Worm (Caenorhabditis elegans) whole organism, midembryonic: ENCODE data around the gene try-9.

Experiments used
- T22C8.4 ChIP-seq: fragments of 200-800 bp; sonication (Bioruptor generic); IDR thresholded peaks from 2 replicates; pipeline ENCODE4 v1.3.6; 2022; ENCODE audit warnings: missing genetic modification characterization, missing compliant biosample characterization
- cog-1 ChIP-seq: sonication (generic microtip); optimal IDR thresholded peaks from 2 replicates; lab custom pipeline; 2016; ENCODE audit warnings: missing genetic modification characterization, missing compliant biosample characterization
- flt-1 ChIP-seq: fragments of 200-800 bp; sonication (Bioruptor generic); IDR thresholded peaks from 2 replicates; pipeline ENCODE4 v1.3.6; 2022; ENCODE audit warnings: missing genetic modification characterization, missing compliant biosample characterization
- klf-2 ChIP-seq: fragments of 200-800 bp; sonication (Bioruptor generic); conservative IDR thresholded peaks from 2 replicates; pipeline ENCODE4 v1.3.6; 2022; ENCODE audit warnings: missing genetic modification reagents, missing genetic modification characterization, missing compliant biosample characterization
- med-1 ChIP-seq: sonication (generic microtip); optimal IDR thresholded peaks from 2 replicates; lab custom pipeline; 2017; ENCODE audit warnings: missing genetic modification characterization, mild to moderate bottlenecking, missing compliant biosample characterization, antibody characterized with exemption, missing genetic modification reagents; ENCODE audit not compliant: insufficient read depth
- ref-1 ChIP-seq: fragments of 200-800 bp; sonication (Bioruptor generic); conservative IDR thresholded peaks from 2 replicates; pipeline ENCODE4 v1.3.6; 2022; ENCODE audit warnings: missing genetic modification reagents, missing genetic modification characterization, missing compliant biosample characterization
- tab-1 ChIP-seq: fragments of 200-800 bp; sonication (Bioruptor generic); IDR thresholded peaks from 2 replicates; pipeline ENCODE4 v1.3.6; 2022; ENCODE audit warnings: missing genetic modification characterization, missing compliant biosample characterization
- ztf-23 ChIP-seq: fragments of 200-800 bp; sonication (Bioruptor generic); IDR thresholded peaks from 2 replicates; pipeline ENCODE4 v1.3.6; 2022; ENCODE audit warnings: missing genetic modification reagents, missing genetic modification characterization, missing compliant biosample characterization
- ztf-29 ChIP-seq: fragments of 200-800 bp; sonication (Bioruptor generic); IDR thresholded peaks from 2 replicates; pipeline ENCODE4 v1.3.6; 2022; ENCODE audit warnings: missing genetic modification reagents, missing genetic modification characterization, missing compliant biosample characterization

Gene try-9

ce11 chrII:4339882-4340281, 28.1 kb upstream of the try-9 start, which contains the start of gene athp-2:
Gene athp-2 (plus strand): TSS chrII:4340182.
- TF ChIP-seq ztf-29 (GFP tag; lab: Robert Waterston, UW) (no peak), ztf-23 (GFP tag; lab: Robert Waterston, UW) (no peak), cog-1 (tag; lab: Kevin White, UChicago) (no peak), klf-2 (GFP tag; lab: Robert Waterston, UW) (no peak), med-1 (no peak), T22C8.4 (GFP tag; lab: Robert Waterston, UW) (no peak), ref-1 (GFP tag; lab: Robert Waterston, UW) (no peak), tab-1 (GFP tag; lab: Robert Waterston, UW) (no peak), flt-1 (GFP tag; lab: Robert Waterston, UW) (no peak)

- TF ChIP-seq cog-1 (tag; lab: Kevin White, UChicago), result no peak
- no peak for TF ChIP-seq flt-1 (GFP tag; lab: Robert Waterston, UW)
- TF ChIP-seq T22C8.4 (GFP tag; lab: Robert Waterston, UW), result no peak
- no peak for TF ChIP-seq ztf-29 (GFP tag; lab: Robert Waterston, UW)
- no peak for TF ChIP-seq ztf-23 (GFP tag; lab: Robert Waterston, UW)
Measured at ce11 chrII:4341484-4341883, 26.5 kb upstream of the try-9 start.

DNA sequence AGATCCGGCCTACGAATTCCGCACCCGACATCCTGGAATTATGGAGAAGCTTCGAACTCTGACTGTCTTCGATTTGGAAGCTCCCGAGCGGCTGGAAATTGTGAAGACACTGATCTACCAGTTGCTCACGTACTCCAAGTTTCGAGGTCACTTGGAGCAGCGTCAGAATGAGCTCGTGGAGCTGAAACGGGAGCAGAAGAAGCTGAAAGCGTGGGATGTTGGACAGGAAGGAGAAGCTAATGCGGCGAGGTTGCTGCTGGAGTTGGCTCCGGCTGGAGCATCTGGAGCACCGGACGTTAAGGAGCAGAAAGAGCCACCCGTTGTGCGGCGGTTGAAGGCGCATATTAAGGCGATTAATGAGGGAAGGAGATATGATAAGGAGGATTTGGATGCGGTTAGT, 23.7 kb upstream of the try-9 start:
- no peak for TF ChIP-seq ref-1 (GFP tag; lab: Robert Waterston, UW)

DNA sequence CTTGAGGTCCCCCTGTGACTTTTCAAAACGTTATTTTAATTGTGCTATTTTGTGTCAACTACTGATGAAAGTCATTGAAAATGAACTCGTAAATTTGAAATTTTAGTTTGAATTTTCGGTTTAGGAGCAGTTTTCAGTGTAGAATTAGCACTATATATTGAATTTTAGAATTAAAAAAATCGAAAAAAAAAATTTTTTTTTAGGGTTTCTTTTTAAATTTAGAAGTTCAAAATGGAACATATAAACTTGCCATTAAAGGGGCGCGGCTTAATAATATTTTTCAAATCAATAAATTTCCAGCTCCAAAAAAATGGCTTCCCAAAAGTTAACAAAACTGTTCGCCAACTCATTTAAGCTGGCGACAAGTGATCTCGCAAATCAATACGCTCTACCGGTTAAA, 17.1 kb upstream of the try-9 start, which contains the start of gene H20J04.9:
TSS of gene H20J04.9 (plus strand) at position 301 of the 400 bp plus-strand sequence.
- TF ChIP-seq med-1 (no peak), ztf-23 (GFP tag; lab: Robert Waterston, UW) (no peak), cog-1 (tag; lab: Kevin White, UChicago) (no peak), ref-1 (GFP tag; lab: Robert Waterston, UW) (no peak), tab-1 (GFP tag; lab: Robert Waterston, UW) (no peak), ztf-29 (GFP tag; lab: Robert Waterston, UW) (no peak), T22C8.4 (GFP tag; lab: Robert Waterston, UW) (no peak), flt-1 (GFP tag; lab: Robert Waterston, UW) (no peak), klf-2 (GFP tag; lab: Robert Waterston, UW) (no peak)

DNA sequence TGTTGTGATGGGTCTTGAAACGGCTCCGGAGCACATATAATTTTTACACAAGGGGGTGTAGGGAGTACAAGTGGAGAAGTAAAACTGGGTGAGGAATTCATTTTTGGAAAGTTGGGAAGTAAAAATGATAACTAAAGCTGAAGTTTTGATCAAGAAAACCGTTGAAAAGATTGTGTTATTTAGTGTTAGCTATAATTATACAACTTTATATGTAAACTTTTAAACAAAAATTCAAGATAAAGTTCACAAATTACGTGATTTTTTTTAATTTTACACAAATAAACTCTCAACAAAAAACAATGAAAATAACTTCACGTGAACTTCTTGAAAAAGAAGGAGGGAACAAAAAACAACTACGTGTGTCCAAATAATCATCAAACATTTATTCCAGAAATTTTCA, 12.8 kb upstream of the try-9 start, which contains the start of the genes H20J04.7 and H20J04.1:
TSS of gene H20J04.7 (minus strand) at position 101 of the 400 bp plus-strand sequence.
TSS of gene H20J04.1 (plus strand) at position 397 of the 400 bp plus-strand sequence.
- TF ChIP-seq T22C8.4 (GFP tag; lab: Robert Waterston, UW) (no peak), cog-1 (tag; lab: Kevin White, UChicago) (no peak), ztf-23 (GFP tag; lab: Robert Waterston, UW) (no peak), flt-1 (GFP tag; lab: Robert Waterston, UW) (no peak), med-1 (no peak), tab-1 (GFP tag; lab: Robert Waterston, UW) (no peak), ztf-29 (GFP tag; lab: Robert Waterston, UW) (no peak), ref-1 (GFP tag; lab: Robert Waterston, UW) (no peak), klf-2 (GFP tag; lab: Robert Waterston, UW) (no peak)

- no peak for TF ChIP-seq cog-1 (tag; lab: Kevin White, UChicago)
Measured at ce11 chrII:4358765-4359164, 9.3 kb upstream of the try-9 start, which contains the start of gene lat-2. Gene lat-2 (plus strand): TSS chrII:4359065.

DNA sequence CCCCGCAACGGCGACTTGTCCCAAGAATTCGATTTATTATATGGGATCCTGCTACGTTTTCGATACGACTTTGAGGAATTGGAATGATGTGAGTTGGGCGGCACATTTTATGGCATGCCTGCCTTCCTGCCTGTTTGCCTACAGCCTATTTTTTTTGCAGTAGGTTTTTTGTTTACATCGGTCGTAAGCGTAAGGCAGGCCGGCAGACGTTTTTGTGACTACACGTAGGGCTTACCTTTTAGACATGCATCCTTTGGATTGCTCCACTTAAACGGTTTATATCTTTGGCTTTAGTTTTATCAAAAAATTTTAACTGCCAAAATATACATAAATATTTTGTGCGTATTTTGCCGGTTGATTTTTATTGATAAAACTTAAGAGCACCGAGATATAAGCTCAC, 8.8 kb upstream of the try-9 start:
- no peak for TF ChIP-seq T22C8.4 (GFP tag; lab: Robert Waterston, UW)
- no peak for TF ChIP-seq flt-1 (GFP tag; lab: Robert Waterston, UW)
- no peak for TF ChIP-seq tab-1 (GFP tag; lab: Robert Waterston, UW)
- no peak for TF ChIP-seq klf-2 (GFP tag; lab: Robert Waterston, UW)
- no peak for TF ChIP-seq ref-1 (GFP tag; lab: Robert Waterston, UW)
- TF ChIP-seq ztf-23 (GFP tag; lab: Robert Waterston, UW), result no peak
- no peak for TF ChIP-seq cog-1 (tag; lab: Kevin White, UChicago)
- no peak for TF ChIP-seq med-1
- no peak for TF ChIP-seq ztf-29 (GFP tag; lab: Robert Waterston, UW)

DNA sequence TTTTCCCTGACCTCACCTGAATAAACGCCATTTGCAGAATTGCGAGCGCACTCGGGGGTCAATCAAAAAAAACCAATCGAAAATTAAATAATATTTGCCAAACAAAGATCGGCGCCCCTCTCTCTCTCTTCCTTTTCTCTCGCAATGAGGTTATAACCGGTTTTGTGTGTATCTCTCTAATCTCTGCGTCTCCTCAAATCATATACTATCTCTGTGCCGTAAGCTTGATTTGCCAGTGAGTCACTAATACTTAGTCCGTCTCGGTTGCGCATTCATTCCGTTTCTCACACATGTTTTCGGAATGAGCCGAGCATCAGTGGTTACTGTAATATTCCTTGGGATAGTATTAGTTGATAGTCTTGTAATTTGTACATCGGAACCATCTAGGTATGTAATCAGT, 5.9 kb upstream of the try-9 start:
- TF ChIP-seq ztf-29 (GFP tag; lab: Robert Waterston, UW) (no peak), ztf-23 (GFP tag; lab: Robert Waterston, UW) (no peak), T22C8.4 (GFP tag; lab: Robert Waterston, UW) (no peak), cog-1 (tag; lab: Kevin White, UChicago) (no peak), med-1 (no peak), klf-2 (GFP tag; lab: Robert Waterston, UW) (no peak)

ce11 chrII:4369715-4370114, 1.7 kb downstream of the try-9 start:
- TF ChIP-seq klf-2 (GFP tag; lab: Robert Waterston, UW), result no peak
- TF ChIP-seq flt-1 (GFP tag; lab: Robert Waterston, UW), result no peak
- no peak for TF ChIP-seq T22C8.4 (GFP tag; lab: Robert Waterston, UW)
- no peak for TF ChIP-seq ref-1 (GFP tag; lab: Robert Waterston, UW)
- no peak for TF ChIP-seq tab-1 (GFP tag; lab: Robert Waterston, UW)
- TF ChIP-seq med-1, result no peak
- no peak for TF ChIP-seq ztf-23 (GFP tag; lab: Robert Waterston, UW)
- no peak for TF ChIP-seq ztf-29 (GFP tag; lab: Robert Waterston, UW)
- TF ChIP-seq cog-1 (tag; lab: Kevin White, UChicago), result no peak

DNA sequence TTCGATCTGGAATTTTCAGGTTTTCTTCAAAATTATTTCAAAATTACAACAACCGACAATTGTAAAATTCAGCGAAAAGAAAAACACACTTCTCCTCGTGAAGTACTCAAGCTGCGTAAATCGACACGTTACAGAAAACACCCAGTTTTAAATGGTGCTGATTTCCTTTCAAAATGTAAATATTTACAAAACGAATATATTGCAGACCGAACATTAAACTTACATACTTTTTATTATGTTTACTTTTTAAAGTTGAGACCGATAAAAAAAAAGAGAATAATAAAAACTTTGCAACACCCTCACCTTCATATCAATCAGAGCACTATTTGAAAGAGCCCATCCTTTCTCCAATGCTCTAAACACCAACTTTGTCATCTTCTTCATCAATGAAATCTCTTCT, 2.8 kb downstream of the try-9 start:
- no peak for TF ChIP-seq med-1
- TF ChIP-seq T22C8.4 (GFP tag; lab: Robert Waterston, UW), result no peak
- no peak for TF ChIP-seq cog-1 (tag; lab: Kevin White, UChicago)
- no peak for TF ChIP-seq tab-1 (GFP tag; lab: Robert Waterston, UW)
- TF ChIP-seq ztf-23 (GFP tag; lab: Robert Waterston, UW), result no peak
- TF ChIP-seq klf-2 (GFP tag; lab: Robert Waterston, UW), result no peak
- no peak for TF ChIP-seq ref-1 (GFP tag; lab: Robert Waterston, UW)
- no peak for TF ChIP-seq flt-1 (GFP tag; lab: Robert Waterston, UW)
- no peak for TF ChIP-seq ztf-29 (GFP tag; lab: Robert Waterston, UW)
